Worm (Caenorhabditis elegans) whole organism, early embryonic: ENCODE data around the gene Y113G7B.15.

Experiments
- B0310.2 ChIP-seq: sonication (generic microtip); optimal IDR thresholded peaks from 2 replicates; lab custom pipeline; 2016; ENCODE audit warnings: mild to moderate bottlenecking, missing genetic modification characterization, missing compliant biosample characterization
- F13C5.2 ChIP-seq: sonication (generic microtip); optimal IDR thresholded peaks from 2 replicates; lab custom pipeline; 2017; ENCODE audit warnings: mild to moderate bottlenecking, missing genetic modification characterization, inconsistent platforms, missing compliant biosample characterization
- aly-1 ChIP-seq: sonication (generic microtip); optimal IDR thresholded peaks from 2 replicates; lab custom pipeline; 2016; ENCODE audit warnings: missing genetic modification characterization, missing compliant biosample characterization
- ama-1 ChIP-seq: fragments of 150-350 bp; optimal IDR thresholded peaks from 2 replicates; lab custom pipeline; 2014
- ceh-13 ChIP-seq: fragments of 200-800 bp; sonication (Bioruptor generic); optimal IDR thresholded peaks from 2 replicates; lab custom pipeline; 2018; ENCODE audit warnings: mild to moderate bottlenecking, missing genetic modification characterization, missing compliant biosample characterization
- ceh-36 ChIP-seq: sonication (generic microtip); optimal IDR thresholded peaks from 2 replicates; lab custom pipeline; 2016; ENCODE audit warnings: missing genetic modification characterization, inconsistent platforms, missing compliant biosample characterization
- ets-7 ChIP-seq: sonication (generic microtip); optimal IDR thresholded peaks from 2 replicates; lab custom pipeline; 2016; ENCODE audit warnings: missing genotype, missing genetic modification characterization, missing compliant biosample characterization
- flt-1 ChIP-seq: fragments of 200-800 bp; sonication (Bioruptor generic); IDR thresholded peaks from 2 replicates; pipeline ENCODE4 v1.3.6; 2022; ENCODE audit warnings: missing genetic modification characterization, missing compliant biosample characterization
- hmbx-1 ChIP-seq: sonication (generic microtip); optimal IDR thresholded peaks from 2 replicates; lab custom pipeline; 2016; ENCODE audit warnings: mild to moderate bottlenecking, missing genetic modification characterization, missing compliant biosample characterization
- hmg-4 ChIP-seq: fragments of 200-800 bp; sonication (Bioruptor generic); optimal IDR thresholded peaks from 2 replicates; lab custom pipeline; 2018; ENCODE audit warnings: mild to moderate bottlenecking, missing genetic modification characterization, missing compliant biosample characterization
- hnd-1 ChIP-seq: sonication (generic microtip); optimal IDR thresholded peaks from 2 replicates; lab custom pipeline; 2016; ENCODE audit warnings: missing genetic modification characterization, missing compliant biosample characterization
- pes-1 ChIP-seq: fragments of 200-800 bp; sonication (Bioruptor generic); IDR thresholded peaks from 2 replicates; pipeline ENCODE4 v1.3.6; 2022; ENCODE audit warnings: missing genetic modification reagents, missing genetic modification characterization, missing compliant biosample characterization
- scrt-1 ChIP-seq: fragments of 200-800 bp; sonication (Bioruptor generic); IDR thresholded peaks from 2 replicates; pipeline ENCODE4 v1.3.6; 2022; ENCODE audit warnings: missing genetic modification characterization, missing compliant biosample characterization
- sea-1 ChIP-seq: fragments of 200-800 bp; sonication (Bioruptor generic); conservative IDR thresholded peaks from 2 replicates; pipeline ENCODE4 v1.3.6; 2022; ENCODE audit warnings: missing genetic modification characterization, missing compliant biosample characterization
- tbx-11 ChIP-seq: fragments of 200-800 bp; sonication (Bioruptor generic); IDR thresholded peaks from 2 replicates; pipeline ENCODE4 v1.3.6; 2022; ENCODE audit warnings: missing genetic modification characterization, missing compliant biosample characterization
- tbx-37 ChIP-seq: fragments of 200-800 bp; sonication (Bioruptor generic); conservative IDR thresholded peaks from 2 replicates; pipeline ENCODE4 v1.3.6; 2022; ENCODE audit warnings: missing genetic modification reagents, missing genetic modification characterization, missing compliant biosample characterization
- tra-4 ChIP-seq: sonication (generic microtip); optimal IDR thresholded peaks from 2 replicates; lab custom pipeline; 2017; ENCODE audit warnings: missing genetic modification characterization, missing compliant biosample characterization

Y113G7B.15 gene

DNA sequence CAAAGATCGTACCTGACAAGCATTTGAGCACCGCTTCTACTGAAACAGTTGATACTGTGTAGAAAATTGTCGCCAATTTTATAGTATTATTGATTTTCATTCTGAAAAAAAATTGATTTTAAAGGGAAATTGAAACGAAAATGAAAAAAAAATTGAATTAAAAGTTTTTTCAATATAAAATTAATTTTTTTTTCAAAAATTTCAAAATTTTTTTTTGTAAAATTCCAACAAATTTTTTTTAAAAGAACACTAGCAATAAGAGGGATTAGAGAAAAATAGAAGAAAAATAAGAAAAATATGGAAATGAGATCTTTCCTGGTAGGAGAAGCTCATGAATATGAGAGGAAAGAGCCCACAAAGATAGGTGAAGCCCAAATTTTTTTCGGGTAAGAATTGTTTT, 18.4 kb downstream of the Y113G7B.15 start, which contains the start of gene Y113G7B.11:
Gene Y113G7B.11, minus strand, starts transcription at position 101 of the 400 bp plus-strand sequence.
- TF ChIP-seq tbx-37 (GFP tag; lab: Robert Waterston, UW) = no peak
- TF ChIP-seq ama-1 = no peak
- TF ChIP-seq scrt-1 (GFP tag; lab: Robert Waterston, UW) = no peak
- no peak for TF ChIP-seq hnd-1 (tag; lab: Kevin White, UChicago)
- no peak for TF ChIP-seq ceh-13 (GFP tag; lab: Kevin White, UChicago)
- no peak for TF ChIP-seq ceh-36
- no peak for TF ChIP-seq hmg-4
- TF ChIP-seq pes-1 = no peak
- no peak for TF ChIP-seq ets-7 (tag; lab: Kevin White, UChicago)
- TF ChIP-seq flt-1 (GFP tag; lab: Robert Waterston, UW) = no peak
- TF ChIP-seq aly-1 = no peak
- TF ChIP-seq tbx-11 (GFP tag; lab: Robert Waterston, UW) = no peak
- TF ChIP-seq tra-4 (tag; lab: Kevin White, UChicago) = no peak
- TF ChIP-seq hmbx-1 (tag; lab: Kevin White, UChicago) = no peak

- no peak for TF ChIP-seq hmbx-1 (tag; lab: Kevin White, UChicago)
Observed at ce11 chrV:20213097-20213496, 20.5 kb downstream of the Y113G7B.15 start.

DNA sequence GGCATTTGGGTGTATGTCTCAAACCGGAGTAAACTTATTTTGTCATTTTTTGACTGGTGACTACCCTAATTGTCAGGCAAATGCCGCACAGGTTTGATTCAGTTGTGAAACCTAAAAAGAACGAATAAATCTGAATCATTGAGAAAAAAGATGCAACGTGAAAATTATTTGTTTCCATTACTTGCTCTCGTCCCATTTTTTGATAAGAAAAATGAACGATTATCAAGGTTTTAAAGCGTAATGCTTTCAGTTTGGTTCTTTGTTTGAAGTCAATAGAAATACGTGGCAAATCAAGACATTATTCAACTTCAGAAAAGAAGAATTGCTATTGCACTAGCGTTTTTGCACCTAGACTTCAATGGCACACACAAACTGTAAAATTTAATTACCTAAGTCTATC, 21.1 kb downstream of the Y113G7B.15 start, which contains the start of gene Y113G7B.12:
Gene Y113G7B.12, minus strand, starts transcription at position 101 of the 400 bp plus-strand sequence.
- TF ChIP-seq B0310.2 (tag; lab: Kevin White, UChicago) = no peak
- no peak for TF ChIP-seq sea-1 (GFP tag; lab: Robert Waterston, UW)
- no peak for TF ChIP-seq tbx-11 (GFP tag; lab: Robert Waterston, UW)
- no peak for TF ChIP-seq tra-4 (tag; lab: Kevin White, UChicago)
- no peak for TF ChIP-seq ceh-13 (GFP tag; lab: Kevin White, UChicago)
- TF ChIP-seq pes-1 = no peak
- no peak for TF ChIP-seq ets-7 (tag; lab: Kevin White, UChicago)
- no peak for TF ChIP-seq flt-1 (GFP tag; lab: Robert Waterston, UW)
- no peak for TF ChIP-seq F13C5.2
- TF ChIP-seq hmbx-1 (tag; lab: Kevin White, UChicago) = no peak
- no peak for TF ChIP-seq ama-1
- TF ChIP-seq ceh-36 = no peak
- no peak for TF ChIP-seq hmg-4
- no peak for TF ChIP-seq aly-1
- no peak for TF ChIP-seq hnd-1 (tag; lab: Kevin White, UChicago)
- no peak for TF ChIP-seq tbx-37 (GFP tag; lab: Robert Waterston, UW)
- no peak for TF ChIP-seq scrt-1 (GFP tag; lab: Robert Waterston, UW)

DNA sequence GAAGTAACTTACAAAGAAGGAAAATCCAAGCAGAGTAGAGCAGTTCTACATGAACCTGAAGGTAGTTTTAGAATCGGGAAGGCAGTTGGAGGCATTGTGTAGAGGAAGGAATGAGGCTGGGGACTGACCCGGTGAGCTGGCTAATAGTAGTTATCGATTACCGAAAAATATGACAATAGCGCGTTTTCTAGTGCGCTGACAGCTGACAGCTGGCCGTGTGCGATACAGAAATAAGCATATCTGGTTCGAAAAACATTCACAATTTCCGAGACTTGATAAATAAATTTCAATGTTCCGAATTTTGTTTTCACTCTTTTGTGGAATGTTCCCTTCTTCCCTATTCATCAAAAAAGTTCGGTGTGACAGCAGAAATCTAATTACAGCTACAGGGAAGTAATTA, 27.6 kb downstream of the Y113G7B.15 start, which contains the start of the genes fbxb-59 and srbc-34:
Gene fbxb-59, minus strand, starts transcription at position 101 of the 400 bp plus-strand sequence.
Gene srbc-34, plus strand, starts transcription at position 233 of the 400 bp plus-strand sequence.
- TF ChIP-seq scrt-1 (GFP tag; lab: Robert Waterston, UW) (no peak), tbx-37 (GFP tag; lab: Robert Waterston, UW) (no peak), sea-1 (GFP tag; lab: Robert Waterston, UW) (no peak), tbx-11 (GFP tag; lab: Robert Waterston, UW) (no peak), pes-1 (no peak), hmg-4 (no peak), hmbx-1 (tag; lab: Kevin White, UChicago) (no peak), ama-1 (no peak), flt-1 (GFP tag; lab: Robert Waterston, UW) (no peak), tra-4 (tag; lab: Kevin White, UChicago) (no peak), ceh-13 (GFP tag; lab: Kevin White, UChicago) (no peak), ceh-36 (no peak), ets-7 (tag; lab: Kevin White, UChicago) (no peak), B0310.2 (tag; lab: Kevin White, UChicago) (no peak), F13C5.2 (no peak)

- no peak for TF ChIP-seq ceh-13 (GFP tag; lab: Kevin White, UChicago)
- no peak for TF ChIP-seq tra-4 (tag; lab: Kevin White, UChicago)
- TF ChIP-seq ets-7 (tag; lab: Kevin White, UChicago) = no peak
- no peak for TF ChIP-seq hnd-1 (tag; lab: Kevin White, UChicago)
- TF ChIP-seq flt-1 (GFP tag; lab: Robert Waterston, UW) = no peak
- no peak for TF ChIP-seq aly-1
- TF ChIP-seq sea-1 (GFP tag; lab: Robert Waterston, UW) = no peak
- no peak for TF ChIP-seq hmbx-1 (tag; lab: Kevin White, UChicago)
- no peak for TF ChIP-seq ama-1
- TF ChIP-seq ceh-36 = no peak
- TF ChIP-seq tbx-37 (GFP tag; lab: Robert Waterston, UW) = no peak
- TF ChIP-seq scrt-1 (GFP tag; lab: Robert Waterston, UW) = no peak
- no peak for TF ChIP-seq F13C5.2
- TF ChIP-seq B0310.2 (tag; lab: Kevin White, UChicago) = no peak
- TF ChIP-seq tbx-11 (GFP tag; lab: Robert Waterston, UW) = no peak
- TF ChIP-seq pes-1 = no peak
- TF ChIP-seq hmg-4 = no peak
Observed at ce11 chrV:20203085-20203484, 30.6 kb downstream of the Y113G7B.15 start, which contains the start of gene fbxa-113. Gene fbxa-113, plus strand, starts transcription at chrV:20203385.

DNA sequence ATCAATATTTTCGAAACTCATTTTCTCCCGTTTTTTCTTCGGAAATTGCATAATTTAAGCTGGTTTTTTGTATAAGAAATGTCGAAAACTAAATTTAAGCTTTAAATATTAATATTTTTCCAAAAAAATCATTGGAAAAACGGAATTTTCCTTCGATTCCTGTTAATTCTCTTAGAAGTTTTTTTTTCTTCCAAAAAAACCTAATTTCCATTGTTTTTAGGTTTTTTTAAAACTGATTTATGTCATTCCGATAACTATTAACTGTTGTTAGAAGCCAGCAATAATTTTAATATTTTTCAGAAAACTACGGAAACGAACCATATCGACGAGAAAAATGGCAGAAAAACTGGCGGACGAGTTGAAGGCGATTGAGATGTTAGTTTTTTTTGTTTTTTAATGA, 32.3 kb downstream of the Y113G7B.15 start, which contains the start of gene fbxa-114:
Gene fbxa-114, plus strand, starts transcription at position 301 of the 400 bp plus-strand sequence.
- TF ChIP-seq pes-1 (no peak), ceh-36 (no peak)

DNA sequence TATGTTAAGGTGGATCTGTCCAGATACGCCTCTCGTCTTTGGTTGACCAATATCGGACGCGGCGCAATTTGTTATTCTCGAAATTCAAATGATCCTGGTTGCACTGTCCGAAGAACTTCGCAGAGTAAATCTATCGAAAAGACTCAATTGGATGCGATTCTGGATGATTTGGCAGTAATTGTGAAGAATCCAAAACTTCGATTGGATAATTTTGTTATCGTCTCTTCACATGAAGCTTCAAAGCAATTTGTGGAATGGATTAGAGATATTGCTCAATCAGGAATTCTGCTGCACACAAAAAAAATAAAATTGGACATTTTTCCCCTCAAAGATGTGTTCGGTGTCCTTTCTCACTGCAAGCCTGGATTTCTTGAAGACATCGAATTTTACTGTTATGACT, 34.0 kb downstream of the Y113G7B.15 start:
- TF ChIP-seq hmbx-1 (tag; lab: Kevin White, UChicago) = no peak
- TF ChIP-seq scrt-1 (GFP tag; lab: Robert Waterston, UW) = no peak
- no peak for TF ChIP-seq B0310.2 (tag; lab: Kevin White, UChicago)
- no peak for TF ChIP-seq F13C5.2
- no peak for TF ChIP-seq hnd-1 (tag; lab: Kevin White, UChicago)
- TF ChIP-seq ceh-13 (GFP tag; lab: Kevin White, UChicago) = no peak
- TF ChIP-seq ceh-36 = no peak
- TF ChIP-seq ama-1 = no peak
- TF ChIP-seq ets-7 (tag; lab: Kevin White, UChicago) = no peak
- TF ChIP-seq tbx-11 (GFP tag; lab: Robert Waterston, UW) = no peak
- no peak for TF ChIP-seq tra-4 (tag; lab: Kevin White, UChicago)
- TF ChIP-seq hmg-4 = no peak
- TF ChIP-seq flt-1 (GFP tag; lab: Robert Waterston, UW) = no peak
- TF ChIP-seq sea-1 (GFP tag; lab: Robert Waterston, UW) = no peak
